Worm (Caenorhabditis elegans) whole organism, L4 larva: ENCODE measurements around the gene Y75B8A.28.

Experiments used
- F10B5.3 ChIP-seq: sonication (generic microtip); optimal IDR thresholded peaks from 2 replicates; lab custom pipeline; 2016; ENCODE audit warnings: mild to moderate bottlenecking, missing genetic modification characterization, missing compliant biosample characterization
- R02D3.7 ChIP-seq: fragments of 150-350 bp; sonication (generic microtip); optimal IDR thresholded peaks from 3 replicates; lab custom pipeline; 2014; ENCODE audit warnings: missing biosample characterization, missing genetic modification characterization
- T20F7.1 ChIP-seq: fragments of 200-800 bp; sonication (Bioruptor generic); optimal IDR thresholded peaks from 2 replicates; lab custom pipeline; 2018; ENCODE audit warnings: mild to moderate bottlenecking, missing genetic modification characterization, missing compliant biosample characterization
- Y48G9A.11 ChIP-seq: fragments of 200-800 bp; sonication (Bioruptor generic); IDR thresholded peaks from 2 replicates; pipeline ENCODE4 v1.3.6; 2022; ENCODE audit warnings: missing genetic modification reagents, missing genetic modification characterization, missing compliant biosample characterization
- Y5F2A.4 ChIP-seq: fragments of 200-800 bp; sonication (Bioruptor generic); optimal IDR thresholded peaks from 2 replicates; lab custom pipeline; 2018; ENCODE audit warnings: mild to moderate bottlenecking, missing genetic modification characterization, missing compliant biosample characterization
- Y75B8A.6 ChIP-seq: fragments of 200-800 bp; sonication (Bioruptor generic); IDR thresholded peaks from 2 replicates; pipeline ENCODE4 v1.3.6; 2022; ENCODE audit warnings: missing genetic modification reagents, missing genetic modification characterization, missing compliant biosample characterization
- aha-1 ChIP-seq: fragments of 150-350 bp; peaks from one replicate; lab custom pipeline; 2014; ENCODE audit warnings: missing biosample characterization, missing genetic modification characterization
- aly-2 ChIP-seq: sonication (generic microtip); optimal IDR thresholded peaks from 2 replicates; lab custom pipeline; 2018; ENCODE audit warnings: missing biosample characterization, missing genetic modification characterization
- ama-1 ChIP-seq: fragments of 150-350 bp; optimal IDR thresholded peaks from 2 replicates; lab custom pipeline; 2014; ENCODE audit warnings: inconsistent platforms, mixed read lengths
- arid-1 ChIP-seq: fragments of 200-800 bp; sonication (Bioruptor generic); conservative IDR thresholded peaks from 2 replicates; pipeline ENCODE4 v1.3.6; 2022; ENCODE audit warnings: missing genetic modification reagents, missing genetic modification characterization, missing compliant biosample characterization
- ceh-28 ChIP-seq: fragments of 150-350 bp; optimal IDR thresholded peaks from 2 replicates; lab custom pipeline; 2014; ENCODE audit warnings: missing biosample characterization, missing genetic modification reagents, missing genetic modification characterization
- ceh-82 ChIP-seq: sonication (generic microtip); optimal IDR thresholded peaks from 2 replicates; lab custom pipeline; 2017; ENCODE audit warnings: missing biosample characterization, missing genetic modification characterization
- daf-12 ChIP-seq: fragments of 150-350 bp; optimal IDR thresholded peaks from 2 replicates; lab custom pipeline; 2014; ENCODE audit warnings: missing biosample characterization, missing genetic modification reagents, missing genetic modification characterization
- daf-16 ChIP-seq, 3 experiments: sonication (generic microtip); optimal IDR thresholded peaks; 2 replicates each; lab custom pipeline; 2016 to 2017; ENCODE audit warnings: missing genetic modification characterization in 3 of 3, missing genetic modification reagents in 3 of 3, mild to moderate bottlenecking in 2 of 3, missing compliant biosample characterization in 2 of 3, missing biosample characterization in 1 of 3, moderate library complexity in 1 of 3
- daf-19 ChIP-seq: fragments of 200-800 bp; sonication (Bioruptor generic); conservative IDR thresholded peaks from 2 replicates; pipeline ENCODE4 v1.3.6; 2022; ENCODE audit warnings: missing genetic modification characterization, missing compliant biosample characterization
- daf-8 ChIP-seq: fragments of 200-800 bp; sonication (Bioruptor generic); IDR thresholded peaks from 2 replicates; pipeline ENCODE4 v1.3.6; 2022; ENCODE audit warnings: missing genetic modification characterization, missing compliant biosample characterization
- dmd-8 ChIP-seq: fragments of 200-800 bp; sonication (Bioruptor generic); IDR thresholded peaks from 2 replicates; pipeline ENCODE4 v1.3.6; 2022; ENCODE audit warnings: missing genetic modification characterization, missing compliant biosample characterization
- dpl-1 ChIP-seq: fragments of 150-350 bp; optimal IDR thresholded peaks from 2 replicates; lab custom pipeline; 2014; ENCODE audit warnings: missing biosample characterization, missing genetic modification reagents, missing genetic modification characterization
- dve-1 ChIP-seq: sonication (generic microtip); optimal IDR thresholded peaks from 2 replicates; lab custom pipeline; 2017; ENCODE audit warnings: antibody characterized with exemption, mild to moderate bottlenecking, missing genetic modification characterization, missing compliant biosample characterization; ENCODE audit not compliant: insufficient read depth
- egl-27 ChIP-seq: sonication (generic microtip); optimal IDR thresholded peaks from 3 replicates; lab custom pipeline; 2017; ENCODE audit warnings: missing biosample characterization, missing genetic modification reagents, missing genetic modification characterization
- fos-1 ChIP-seq: fragments of 150-350 bp; optimal IDR thresholded peaks from 2 replicates; lab custom pipeline; 2014; ENCODE audit warnings: missing biosample characterization, missing genetic modification characterization
- lin-1 ChIP-seq: fragments of 200-800 bp; sonication (Bioruptor generic); IDR thresholded peaks from 2 replicates; pipeline ENCODE4 v1.3.6; 2022; ENCODE audit warnings: missing genetic modification reagents, missing genetic modification characterization, missing compliant biosample characterization
- lir-3 ChIP-seq: sonication (generic microtip); optimal IDR thresholded peaks from 2 replicates; lab custom pipeline; 2016; ENCODE audit warnings: mild to moderate bottlenecking, missing genetic modification characterization, missing compliant biosample characterization
- madf-5 ChIP-seq, 2 experiments: fragments of 200-800 bp; sonication (Bioruptor generic); IDR thresholded peaks; 2 replicates each; pipeline ENCODE4 v1.3.6; 2022; ENCODE audit warnings: missing compliant biosample characterization in 2 of 2, missing genetic modification characterization in 2 of 2
- madf-9 ChIP-seq: fragments of 200-800 bp; sonication (Bioruptor generic); conservative IDR thresholded peaks from 2 replicates; pipeline ENCODE4 v1.3.6; 2022; ENCODE audit warnings: missing genetic modification reagents, missing genetic modification characterization, missing compliant biosample characterization
- mdl-1 ChIP-seq, 2 experiments: fragments of 150-350 bp in 1 of 2; sonication (generic microtip) in 1 of 2; optimal IDR thresholded peaks; 2 replicates each; lab custom pipeline; 2014 to 2017; ENCODE audit warnings: missing biosample characterization in 2 of 2, missing genetic modification characterization in 2 of 2
- mep-1 ChIP-seq: fragments of 150-350 bp; sonication (generic microtip); optimal IDR thresholded peaks from 3 replicates; lab custom pipeline; 2014; ENCODE audit warnings: missing biosample characterization, missing genetic modification characterization
- mes-2 ChIP-seq: sonication (generic microtip); optimal IDR thresholded peaks from 2 replicates; lab custom pipeline; 2016; ENCODE audit warnings: missing genotype, mild to moderate bottlenecking, missing genetic modification characterization, missing compliant biosample characterization; ENCODE audit not compliant: poor library complexity, severe bottlenecking
- nhr-10 ChIP-seq: fragments of 150-350 bp; optimal IDR thresholded peaks from 2 replicates; lab custom pipeline; 2014; ENCODE audit warnings: missing biosample characterization, missing genetic modification characterization
- nhr-11 ChIP-seq: fragments of 150-350 bp; optimal IDR thresholded peaks from 2 replicates; lab custom pipeline; 2014; ENCODE audit warnings: missing biosample characterization, missing genetic modification characterization
- nhr-28 ChIP-seq: fragments of 150-350 bp; optimal IDR thresholded peaks from 2 replicates; lab custom pipeline; 2014; ENCODE audit warnings: missing biosample characterization, missing genetic modification characterization
- nhr-42 ChIP-seq: fragments of 200-800 bp; sonication (Bioruptor generic); IDR thresholded peaks from 2 replicates; pipeline ENCODE4 v1.3.6; 2022; ENCODE audit warnings: missing genetic modification characterization, missing compliant biosample characterization
- pqm-1 ChIP-seq: sonication (generic microtip); optimal IDR thresholded peaks from 2 replicates; lab custom pipeline; 2017; ENCODE audit warnings: missing biosample characterization, missing genetic modification characterization
- sdz-12 ChIP-seq: fragments of 200-800 bp; sonication (Bioruptor generic); optimal IDR thresholded peaks from 2 replicates; lab custom pipeline; 2018; ENCODE audit warnings: mild to moderate bottlenecking, missing genetic modification characterization, missing compliant biosample characterization
- snpc-4 ChIP-seq: fragments of 150-350 bp; optimal IDR thresholded peaks from 2 replicates; lab custom pipeline; 2014; ENCODE audit warnings: missing biosample characterization, missing genetic modification characterization
- tra-1 ChIP-seq: fragments of 200-800 bp; sonication (Bioruptor generic); IDR thresholded peaks from 2 replicates; pipeline ENCODE4 v1.3.6; 2022; ENCODE audit warnings: missing genetic modification reagents, missing genetic modification characterization, missing compliant biosample characterization
- unc-130 ChIP-seq: sonication (generic microtip); optimal IDR thresholded peaks from 2 replicates; lab custom pipeline; 2016; ENCODE audit warnings: missing genetic modification reagents, missing genetic modification characterization, missing compliant biosample characterization
- unc-39 ChIP-seq: sonication (generic microtip); optimal IDR thresholded peaks from 2 replicates; lab custom pipeline; 2017; ENCODE audit warnings: missing biosample characterization, missing genetic modification characterization
- zfp-2 ChIP-seq: sonication (generic microtip); optimal IDR thresholded peaks from 2 replicates; lab custom pipeline; 2016; ENCODE audit warnings: mild to moderate bottlenecking, missing genetic modification characterization, missing compliant biosample characterization

The Y75B8A.28 gene

ce11 chrIII:12351301-12351700 lies 32.4 kb downstream of the Y75B8A.28 start, which contains the start of the genes pph-4.1 and Y75B8A.31 (continued):
- TF ChIP-seq Y48G9A.11 (GFP tag; lab: Robert Waterston, UW) (0 out of 2 replicates have a peak, but pooled peaks have one; percentile 45), Y75B8A.6 (no peak), nhr-28 (peak; percentile 71), daf-12 (no peak), F10B5.3 (peak; percentile 25), daf-16 (GFP tag; optimal IDR thresholded peaks at IDR 0.05; lab: Kevin White, UChicago) (peak; percentile 12 to 45), daf-16 (tag; optimal IDR thresholded peaks at IDR 0.05; lab: Kevin White, UChicago) (peak; percentile 37), lin-1 (GFP tag; lab: Robert Waterston, UW) (peak; percentile 59; the same call in 1 of the 2 replicates), nhr-10 (tag; lab: Kevin White, UChicago) (no peak), snpc-4 (tag; lab: Kevin White, UChicago) (no peak), dve-1 (tag; lab: Kevin White, UChicago) (peak; percentile 84)

- TF ChIP-seq nhr-11, result no peak
- peak; percentile 91 for TF ChIP-seq aha-1 (tag; lab: Kevin White, UChicago)
- TF ChIP-seq dpl-1 (GFP tag; lab: Kevin White, UChicago), result no peak
These were observed 37.7 kb downstream of the Y75B8A.28 start for ce11 chrIII:12356588-12356987.

- no peak for TF ChIP-seq ceh-28 (tag; lab: Kevin White, UChicago)
These were observed 39.6 kb downstream of the Y75B8A.28 start, which contains the start of gene Y75B8A.32 for ce11 chrIII:12358461-12358860. TSS of gene Y75B8A.32 (minus strand) at chrIII:12358561.

- no peak for TF ChIP-seq dpl-1 (GFP tag; lab: Kevin White, UChicago)
- TF ChIP-seq mdl-1 (tag; optimal IDR thresholded peaks at IDR 0.05; lab: Kevin White, UChicago), result no peak
- TF ChIP-seq nhr-10 (tag; lab: Kevin White, UChicago), result no peak
- TF ChIP-seq dmd-8, result no peak
- TF ChIP-seq arid-1 (GFP tag; lab: Robert Waterston, UW), result no peak
- no peak for TF ChIP-seq madf-5 (GFP tag; IDR thresholded peaks at IDR 0.05; lab: Robert Waterston, UW)
- no peak for TF ChIP-seq mes-2 (tag; lab: Kevin White, UChicago)
- TF ChIP-seq T20F7.1, result no peak
- TF ChIP-seq daf-12, result no peak
- TF ChIP-seq unc-130 (GFP tag; lab: Kevin White, UChicago), result no peak
- TF ChIP-seq dve-1 (tag; lab: Kevin White, UChicago), result no peak
- TF ChIP-seq aly-2 (tag; lab: Kevin White, UChicago), result no peak
- TF ChIP-seq pqm-1 (tag; lab: Kevin White, UChicago), result no peak
- TF ChIP-seq zfp-2 (tag; lab: Kevin White, UChicago), result no peak
- TF ChIP-seq nhr-28, result no peak
These were observed 40.4 kb downstream of the Y75B8A.28 start, which contains the start of gene Y75B8A.34 for ce11 chrIII:12359265-12359664. TSS of gene Y75B8A.34 (plus strand) at chrIII:12359565.

ce11 chrIII:12362942-12363341 lies 44.1 kb downstream of the Y75B8A.28 start:
- peak; percentile 79 for TF ChIP-seq Y48G9A.11 (GFP tag; lab: Robert Waterston, UW)

ce11 chrIII:12363545-12363944 lies 44.7 kb downstream of the Y75B8A.28 start:
- TF ChIP-seq Y48G9A.11 (GFP tag; lab: Robert Waterston, UW), result peak; percentile 83

ce11 chrIII:12366989-12367557 lies 48.2 kb downstream of the Y75B8A.28 start, which contains the start of gene Y75B8A.33:
TSS of gene Y75B8A.33 (minus strand) at chrIII:12367373.
- no peak for TF ChIP-seq mep-1 (tag; lab: Kevin White, UChicago)
- TF ChIP-seq mdl-1 (tag; optimal IDR thresholded peaks at IDR 0.05; lab: Kevin White, UChicago), result no peak
- no peak for TF ChIP-seq tra-1 (GFP tag; lab: Robert Waterston, UW)
- no peak for TF ChIP-seq sdz-12
- no peak for TF ChIP-seq madf-9 (GFP tag; lab: Robert Waterston, UW)
- TF ChIP-seq daf-16 (GFP tag; optimal IDR thresholded peaks at IDR 0.05; lab: Kevin White, UChicago), result no peak
- peak; percentile 19 for TF ChIP-seq daf-16 (tag; optimal IDR thresholded peaks at IDR 0.05; lab: Kevin White, UChicago)
- TF ChIP-seq fos-1 (tag; lab: Kevin White, UChicago), result no peak
- no peak for TF ChIP-seq lir-3 (tag; lab: Kevin White, UChicago)
- no peak for TF ChIP-seq unc-39 (tag; lab: Kevin White, UChicago)
- no peak for TF ChIP-seq daf-8 (GFP tag; lab: Robert Waterston, UW)
- no peak for TF ChIP-seq R02D3.7 (tag; lab: Kevin White, UChicago)
- no peak for TF ChIP-seq nhr-42
- no peak for TF ChIP-seq daf-19 (GFP tag; lab: Robert Waterston, UW)
- TF ChIP-seq egl-27, result no peak
- no peak for TF ChIP-seq Y5F2A.4
- TF ChIP-seq ama-1 (lab: Kevin White, UChicago), result peak; percentile 4
- TF ChIP-seq ceh-82 (tag; lab: Kevin White, UChicago), result no peak
